Worm (Caenorhabditis elegans) whole organism, mixed stage, embryonic: ENCODE data around the gene F56C9.3.

ENCODE experiments used
- M03D4.4 ChIP-seq: sonication (generic microtip); optimal IDR thresholded peaks from 2 replicates; lab custom pipeline; 2017; ENCODE audit warnings: mild to moderate bottlenecking, missing genetic modification characterization, missing compliant biosample characterization
- bed-3 ChIP-seq: fragments of 200-800 bp; sonication (Bioruptor generic); optimal IDR thresholded peaks from 3 replicates; lab custom pipeline; 2018; ENCODE audit warnings: mild to moderate bottlenecking, missing genetic modification characterization, moderate library complexity, missing compliant biosample characterization
- ceh-39 ChIP-seq: fragments of 150-350 bp; optimal IDR thresholded peaks from 2 replicates; lab custom pipeline; 2014; ENCODE audit warnings: missing biosample characterization, missing genetic modification characterization
- ceh-43 ChIP-seq: fragments of 200-800 bp; sonication (Bioruptor generic); optimal IDR thresholded peaks from 2 replicates; lab custom pipeline; 2018; ENCODE audit warnings: mild to moderate bottlenecking, missing genetic modification characterization, moderate library complexity, missing compliant biosample characterization
- ceh-83 ChIP-seq: fragments of 200-800 bp; sonication (Bioruptor generic); optimal IDR thresholded peaks from 2 replicates; lab custom pipeline; 2018; ENCODE audit warnings: mild to moderate bottlenecking, missing genetic modification characterization, missing compliant biosample characterization
- ces-1 ChIP-seq: fragments of 150-350 bp; optimal IDR thresholded peaks from 2 replicates; lab custom pipeline; 2014; ENCODE audit warnings: missing biosample characterization, missing genetic modification reagents, missing genetic modification characterization
- drap-1 ChIP-seq: fragments of 200-800 bp; sonication (Bioruptor generic); optimal IDR thresholded peaks from 3 replicates; lab custom pipeline; 2018; ENCODE audit warnings: mild to moderate bottlenecking, missing genetic modification characterization, missing compliant biosample characterization
- elt-1 ChIP-seq: sonication (generic microtip); optimal IDR thresholded peaks from 2 replicates; lab custom pipeline; 2017; ENCODE audit warnings: missing genetic modification characterization, mild to moderate bottlenecking, missing compliant biosample characterization, antibody characterized with exemption, moderate library complexity, borderline replicate concordance; ENCODE audit not compliant: insufficient read depth
- elt-3 ChIP-seq: fragments of 150-350 bp; optimal IDR thresholded peaks from 2 replicates; lab custom pipeline; 2014; ENCODE audit warnings: missing biosample characterization, missing genetic modification characterization
- flh-1 ChIP-seq: fragments of 200-800 bp; sonication (Bioruptor generic); optimal IDR thresholded peaks from 2 replicates; lab custom pipeline; 2018; ENCODE audit warnings: mild to moderate bottlenecking, missing genetic modification characterization, moderate library complexity, missing compliant biosample characterization
- ham-2 ChIP-seq: fragments of 200-800 bp; sonication (Bioruptor generic); optimal IDR thresholded peaks from 2 replicates; lab custom pipeline; 2018; ENCODE audit warnings: mild to moderate bottlenecking, missing genetic modification characterization, missing compliant biosample characterization
- hlh-1 ChIP-seq: fragments of 150-350 bp; optimal IDR thresholded peaks from 2 replicates; lab custom pipeline; 2014; ENCODE audit warnings: missing biosample characterization, missing genetic modification reagents, missing genetic modification characterization
- lin-13 ChIP-seq: fragments of 150-350 bp; optimal IDR thresholded peaks from 2 replicates; lab custom pipeline; 2014; ENCODE audit warnings: missing biosample characterization, missing genetic modification characterization
- lin-32 ChIP-seq: fragments of 200-800 bp; sonication (Bioruptor generic); optimal IDR thresholded peaks from 2 replicates; lab custom pipeline; 2018; ENCODE audit warnings: mild to moderate bottlenecking, missing genetic modification characterization, missing compliant biosample characterization
- lsy-2 ChIP-seq: fragments of 150-350 bp; optimal IDR thresholded peaks from 2 replicates; lab custom pipeline; 2014; ENCODE audit warnings: missing biosample characterization, missing genetic modification characterization
- mab-5 ChIP-seq: fragments of 150-350 bp; optimal IDR thresholded peaks from 2 replicates; lab custom pipeline; 2014; ENCODE audit warnings: missing biosample characterization, missing genetic modification characterization
- mep-1 ChIP-seq: fragments of 150-350 bp; optimal IDR thresholded peaks from 2 replicates; lab custom pipeline; 2017; ENCODE audit warnings: missing biosample characterization, missing genetic modification reagents, missing genetic modification characterization, inconsistent platforms
- mls-2 ChIP-seq: sonication (generic microtip); optimal IDR thresholded peaks from 2 replicates; lab custom pipeline; 2016; ENCODE audit warnings: mild to moderate bottlenecking, missing genetic modification characterization, moderate library complexity, missing compliant biosample characterization
- nhr-12 ChIP-seq: fragments of 150-350 bp; optimal IDR thresholded peaks from 2 replicates; lab custom pipeline; 2014; ENCODE audit warnings: missing biosample characterization, missing genetic modification characterization
- nhr-2 ChIP-seq: fragments of 150-350 bp; optimal IDR thresholded peaks from 2 replicates; lab custom pipeline; 2014; ENCODE audit warnings: missing biosample characterization, missing genetic modification characterization
- nhr-28 ChIP-seq: fragments of 150-350 bp; optimal IDR thresholded peaks from 2 replicates; lab custom pipeline; 2014; ENCODE audit warnings: missing biosample characterization, missing genetic modification characterization
- nhr-76 ChIP-seq: sonication (generic microtip); optimal IDR thresholded peaks from 2 replicates; lab custom pipeline; 2017; ENCODE audit warnings: missing biosample characterization, missing genetic modification characterization
- pha-4 ChIP-seq: fragments of 150-350 bp; optimal IDR thresholded peaks from 2 replicates; lab custom pipeline; 2018; ENCODE audit warnings: missing biosample characterization, missing genetic modification reagents, missing genetic modification characterization
- sem-2 ChIP-seq: fragments of 200-800 bp; sonication (Bioruptor generic); optimal IDR thresholded peaks from 2 replicates; lab custom pipeline; 2018; ENCODE audit warnings: mild to moderate bottlenecking, missing genetic modification characterization, missing compliant biosample characterization
- snpc-4 ChIP-seq: fragments of 150-350 bp; optimal IDR thresholded peaks from 2 replicates; lab custom pipeline; 2014; ENCODE audit warnings: missing biosample characterization, missing genetic modification characterization
- tbx-8 ChIP-seq: fragments of 200-800 bp; sonication (Bioruptor generic); optimal IDR thresholded peaks from 2 replicates; lab custom pipeline; 2018; ENCODE audit warnings: mild to moderate bottlenecking, missing genetic modification characterization, moderate library complexity, missing compliant biosample characterization
- unc-120 ChIP-seq: sonication (generic microtip); optimal IDR thresholded peaks from 2 replicates; lab custom pipeline; 2017; ENCODE audit warnings: missing genetic modification characterization, missing compliant biosample characterization; ENCODE audit not compliant: poor library complexity, severe bottlenecking
- unc-39 ChIP-seq: fragments of 150-350 bp; optimal IDR thresholded peaks from 2 replicates; lab custom pipeline; 2014; ENCODE audit warnings: missing biosample characterization, missing genetic modification characterization
- unc-62 ChIP-seq: fragments of 150-350 bp; optimal IDR thresholded peaks from 2 replicates; lab custom pipeline; 2014; ENCODE audit warnings: missing biosample characterization, missing genetic modification reagents, missing genetic modification characterization
- zip-8 ChIP-seq: fragments of 150-350 bp; optimal IDR thresholded peaks from 2 replicates; lab custom pipeline; 2014; ENCODE audit warnings: missing biosample characterization, missing genetic modification characterization

F56C9.3 gene

DNA sequence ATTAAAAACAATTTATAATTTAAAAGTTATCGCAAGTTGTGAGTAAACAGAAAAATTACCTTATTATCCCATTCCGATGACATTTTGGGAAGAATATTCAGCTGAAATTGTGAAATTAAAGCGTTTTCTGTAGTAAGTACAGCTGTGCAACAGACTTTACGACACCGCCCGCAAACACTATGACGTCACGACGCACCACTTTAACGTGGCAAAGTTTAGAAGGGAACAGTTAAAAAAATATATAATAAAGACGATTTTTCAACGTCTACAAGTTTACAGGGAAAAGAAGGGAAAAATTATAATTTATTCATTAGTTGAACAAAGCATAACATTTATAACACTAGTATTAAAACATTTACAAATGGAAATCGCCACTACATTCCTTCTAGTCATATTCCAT is 42.8 kb downstream of the F56C9.3 start, which contains the start of gene F08F8.9:
TSS of gene F08F8.9 (minus strand) at position 101 of the 400 bp plus-strand sequence.
- no peak for TF ChIP-seq bed-3 (GFP tag; lab: Kevin White, UChicago)
- no peak for TF ChIP-seq ces-1 (GFP tag; lab: Kevin White, UChicago)
- no peak for TF ChIP-seq unc-39
- TF ChIP-seq mab-5, result no peak
- no peak for TF ChIP-seq ceh-39
- no peak for TF ChIP-seq sem-2 (GFP tag; lab: Kevin White, UChicago)
- no peak for TF ChIP-seq nhr-28 (tag; lab: Kevin White, UChicago)
- TF ChIP-seq pha-4 (tag; lab: Kevin White, UChicago), result no peak
- TF ChIP-seq ham-2 (GFP tag; lab: Kevin White, UChicago), result no peak
- no peak for TF ChIP-seq lin-32 (GFP tag; lab: Kevin White, UChicago)
- no peak for TF ChIP-seq nhr-2 (tag; lab: Kevin White, UChicago)
- no peak for TF ChIP-seq ceh-43 (GFP tag; lab: Kevin White, UChicago)
- TF ChIP-seq mls-2 (tag; lab: Kevin White, UChicago), result no peak
- no peak for TF ChIP-seq elt-1 (tag; lab: Kevin White, UChicago)
- no peak for TF ChIP-seq drap-1 (GFP tag; lab: Kevin White, UChicago)
- TF ChIP-seq unc-120, result no peak
- no peak for TF ChIP-seq M03D4.4 (tag; lab: Kevin White, UChicago)
- no peak for TF ChIP-seq flh-1 (GFP tag; lab: Kevin White, UChicago)
- TF ChIP-seq, all 35 proteins: peak for 0

DNA sequence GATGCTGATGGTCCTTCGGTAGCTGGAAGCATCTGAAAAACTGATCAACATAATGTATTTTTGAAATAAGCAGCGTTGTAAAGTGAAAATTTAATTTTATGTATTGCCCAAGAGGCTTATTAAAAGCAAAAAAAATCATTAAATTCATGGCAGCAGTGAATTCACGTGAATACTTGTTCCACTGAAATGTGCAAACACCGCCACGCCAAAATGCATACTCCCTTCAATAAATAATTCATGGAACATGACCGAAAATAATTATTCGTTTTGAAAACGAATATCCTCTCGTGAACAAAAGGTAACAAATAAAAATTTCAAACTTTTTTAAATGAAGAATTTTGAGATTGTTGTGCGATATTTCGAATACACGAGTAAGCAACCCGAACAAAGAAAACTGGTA is 46.3 kb downstream of the F56C9.3 start, which contains the start of gene F08F8.10:
TSS of gene F08F8.10 (minus strand) at position 38 of the 400 bp plus-strand sequence.
- TF ChIP-seq ces-1 (GFP tag; lab: Kevin White, UChicago) (peak; percentile 0), unc-62 (GFP tag; lab: Kevin White, UChicago) (no peak)
- TF ChIP-seq, all 35 proteins: peak for 1

DNA sequence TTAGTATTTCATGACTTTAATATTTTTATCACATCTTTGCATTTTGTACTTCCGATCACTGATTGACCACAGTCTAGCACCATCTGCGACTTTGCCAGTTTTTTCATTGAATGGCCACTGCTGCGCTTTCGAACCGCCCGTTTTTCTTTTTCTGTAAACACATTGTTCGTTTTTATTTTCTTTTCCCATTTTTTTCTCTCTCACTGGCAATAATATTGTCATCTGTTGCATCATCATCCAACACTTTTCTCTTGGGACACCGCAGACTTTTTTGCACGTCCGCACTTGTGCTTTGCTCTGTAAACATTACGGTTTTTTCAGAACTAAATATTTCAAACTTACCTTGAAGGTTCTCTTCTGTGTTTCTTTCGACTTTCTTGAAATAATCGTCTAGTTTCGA is 47.5 kb downstream of the F56C9.3 start:
- TF ChIP-seq nhr-12 (tag; lab: Kevin White, UChicago) (no peak), bed-3 (GFP tag; lab: Kevin White, UChicago) (no peak), nhr-76 (tag; lab: Kevin White, UChicago) (no peak), sem-2 (GFP tag; lab: Kevin White, UChicago) (no peak), unc-120 (no peak), ceh-43 (GFP tag; lab: Kevin White, UChicago) (no peak), hlh-1 (tag; lab: Kevin White, UChicago) (no peak), tbx-8 (no peak), ceh-39 (no peak), lin-13 (tag; lab: Kevin White, UChicago) (no peak), flh-1 (GFP tag; lab: Kevin White, UChicago) (no peak), M03D4.4 (tag; lab: Kevin White, UChicago) (no peak), elt-3 (no peak), zip-8 (tag; lab: Kevin White, UChicago) (no peak), unc-39 (no peak), ceh-83 (GFP tag; lab: Kevin White, UChicago) (no peak)

DNA sequence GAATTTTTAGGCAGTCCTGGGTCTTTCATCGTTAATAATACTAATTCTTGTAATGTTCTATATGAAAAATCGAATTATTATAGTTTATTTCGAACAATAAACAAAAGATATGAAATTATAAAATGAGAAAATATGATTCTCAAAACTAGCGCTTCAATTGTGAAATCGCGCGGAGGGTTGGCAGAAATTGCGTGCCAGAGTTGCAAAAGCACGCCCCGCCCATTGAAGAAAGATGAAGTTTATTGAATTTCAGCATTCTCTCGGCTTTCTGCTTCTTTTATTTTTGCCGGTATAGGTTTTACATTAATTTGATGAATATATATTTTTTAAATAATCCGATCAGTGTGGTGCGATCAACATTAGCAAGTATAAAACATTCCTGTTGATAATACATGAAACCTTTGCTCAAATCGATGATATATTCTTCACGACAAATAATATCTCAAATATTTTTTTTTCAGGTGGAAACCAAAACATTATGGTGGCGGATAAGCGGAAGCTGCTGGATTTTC is 48.0 kb downstream of the F56C9.3 start, which contains the start of the genes eco-1 and hmgr-1:
TSS of gene eco-1 (minus strand) at position 59 of the 512 bp plus-strand sequence.
TSS of gene hmgr-1 (plus strand) at position 462 of the 512 bp plus-strand sequence.
- TF ChIP-seq snpc-4, result no peak
- TF ChIP-seq mep-1 (tag; lab: Kevin White, UChicago), result peak; percentile 44
- peak; percentile 64 for TF ChIP-seq lsy-2 (tag; lab: Kevin White, UChicago)
- TF ChIP-seq ces-1 (GFP tag; lab: Kevin White, UChicago), result peak; percentile 45
